Fruit fly (Drosophila melanogaster): ENCODE results near the gene prage.

Gene prage

dm6 chrX:1889926-1890325 is 116.4 kb downstream of the prage start, which contains the start of the genes trr and mRpL16 (continued):
- TF ChIP-seq CG4820 (GFP tag; optimal IDR thresholded peaks at IDR 0.05) (no peak), wdn (GFP tag; IDR thresholded peaks at IDR 0.05) (0 out of 2 replicates have a peak, but pooled peaks have one; percentile 48), Dll (GFP tag; IDR thresholded peaks at IDR 0.05; ENCODE audit: partially characterized antibody) (peak; percentile 86), sob (GFP tag; IDR thresholded peaks at IDR 0.05) (peak; percentile 40; the same call in 1 of the 2 replicates), vfl (GFP tag; optimal IDR thresholded peaks at IDR 0.05) (no peak), tap (tag; optimal IDR thresholded peaks at IDR 0.05) (no peak), ken (GFP tag; IDR thresholded peaks at IDR 0.05) (0 out of 3 replicates have a peak, but pooled peaks have one; percentile 10), pfk (GFP tag; optimal IDR thresholded peaks at IDR 0.05) (no peak), Vsx1 (GFP tag; optimal IDR thresholded peaks at IDR 0.05) (no peak), eyg (GFP tag; optimal IDR thresholded peaks at IDR 0.05) (no peak), CG14667 (GFP tag; IDR thresholded peaks at IDR 0.05) (peak; percentile 31; the same call in 1 of the 2 replicates), Hr39 (optimal IDR thresholded peaks at IDR 0.05) (no peak), Hr3 (GFP tag; optimal IDR thresholded peaks at IDR 0.05) (no peak), pho (GFP tag; optimal IDR thresholded peaks at IDR 0.05) (peak; percentile 53), CG8290 (GFP tag; optimal IDR thresholded peaks at IDR 0.05) (no peak), CG8290 (tag; optimal IDR thresholded peaks at IDR 0.05) (no peak), CG18599 (GFP tag; optimal IDR thresholded peaks at IDR 0.05) (no peak), Aef1 (GFP tag; IDR thresholded peaks at IDR 0.05) (no peak), slou (GFP tag; optimal IDR thresholded peaks at IDR 0.05) (no peak), CG6175 (GFP tag; IDR thresholded peaks at IDR 0.05) (peak; percentile 92), gsb (GFP tag; IDR thresholded peaks at IDR 0.05) (no peak), CG14441 (GFP tag; IDR thresholded peaks at IDR 0.05) (peak; percentile 57), CG13287 (GFP tag; IDR thresholded peaks at IDR 0.05; ENCODE audit: partially characterized antibody) (peak; percentile 82), tup (GFP tag; optimal IDR thresholded peaks at IDR 0.05) (no peak), sqz (GFP tag; optimal IDR thresholded peaks at IDR 0.05) (no peak), CG15269 (tag; optimal IDR thresholded peaks at IDR 0.05) (no peak), bigmax (GFP tag; optimal IDR thresholded peaks at IDR 0.05) (no peak), CG3847 (GFP tag; IDR thresholded peaks at IDR 0.05) (peak; percentile 62), pb (GFP tag; optimal IDR thresholded peaks at IDR 0.05) (no peak)

dm6 chrX:1893532-1893931 is 120.0 kb downstream of the prage start:
- TF ChIP-seq Pdp1 (GFP tag; optimal IDR thresholded peaks at IDR 0.05) (no peak), B-H1 (GFP tag; IDR thresholded peaks at IDR 0.05) (no peak), Camta (GFP tag; optimal IDR thresholded peaks at IDR 0.05) (no peak), CG17612 (GFP tag; IDR thresholded peaks at IDR 0.05) (no peak), sens (GFP tag) (peak; percentile 47), fd3F (GFP tag; optimal IDR thresholded peaks at IDR 0.05) (no peak), CG33213 (GFP tag; optimal IDR thresholded peaks at IDR 0.05) (no peak), bcd (GFP tag; optimal IDR thresholded peaks at IDR 0.05) (no peak), CG10431 (GFP tag; optimal IDR thresholded peaks at IDR 0.05) (no peak), Taf1 (GFP tag; IDR thresholded peaks at IDR 0.05) (no peak), CG4360 (GFP tag; IDR thresholded peaks at IDR 0.05) (peak; percentile 87), amos (GFP tag; IDR thresholded peaks at IDR 0.05; ENCODE audit: partially characterized antibody) (no peak), CG17385 (GFP tag; optimal IDR thresholded peaks at IDR 0.05) (peak; percentile 72), CG15073 (GFP tag; optimal IDR thresholded peaks at IDR 0.05) (no peak), Fer3 (tag; optimal IDR thresholded peaks at IDR 0.05) (no peak), Aef1 (GFP tag; IDR thresholded peaks at IDR 0.05) (peak; percentile 18; the same call in 1 of the 3 replicates), CG10321 (GFP tag; IDR thresholded peaks at IDR 0.05) (peak; percentile 38; the same call in 1 of the 2 replicates), Blimp-1 (GFP tag; optimal IDR thresholded peaks at IDR 0.05) (peak; percentile 13), YL-1 (GFP tag; optimal IDR thresholded peaks at IDR 0.05) (peak; percentile 11), hkb (optimal IDR thresholded peaks at IDR 0.05) (no peak), hkb (GFP tag; IDR thresholded peaks at IDR 0.05) (no peak), Hey (tag; optimal IDR thresholded peaks at IDR 0.05) (no peak), CG1832 (GFP tag; optimal IDR thresholded peaks at IDR 0.05) (peak; percentile 64), NfI (GFP tag; optimal IDR thresholded peaks at IDR 0.05) (no peak), chinmo (GFP tag; IDR thresholded peaks at IDR 0.05; ENCODE audit: partially characterized antibody) (0 out of 4 replicates have a peak, but pooled peaks have one; percentile 18), yki (optimal IDR thresholded peaks at IDR 0.05) (no peak)

All from whole organism, embryonic.